Worm (Caenorhabditis elegans): ENCODE results near the gene gldi-3.

DNA sequence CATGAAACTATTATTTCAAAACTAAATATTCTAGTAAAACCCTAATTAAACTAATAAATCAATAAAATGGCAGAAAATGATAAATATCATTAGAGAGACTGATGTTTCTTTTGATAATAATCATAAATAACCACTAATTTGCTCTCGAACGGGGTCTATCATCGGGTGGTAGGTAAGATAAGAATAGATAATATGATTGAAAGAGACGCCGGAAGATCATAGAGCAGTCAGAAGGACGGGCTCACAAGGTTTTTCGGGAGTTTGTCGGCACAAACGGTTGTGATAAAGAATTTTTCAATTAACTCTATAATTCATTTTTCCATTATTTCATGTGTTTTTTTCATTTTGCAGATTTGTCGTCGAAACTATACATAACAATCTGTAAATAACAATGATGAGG lies 21.2 kb upstream of the gldi-3 start:
- TF ChIP-seq B0336.3 (GFP tag; IDR thresholded peaks at IDR 0.05): no peak
- no peak for TF ChIP-seq sea-2 (GFP tag; IDR thresholded peaks at IDR 0.05)
- no peak for TF ChIP-seq F10E7.11 (tag; optimal IDR thresholded peaks at IDR 0.05)
- no peak for TF ChIP-seq mes-4 (tag; optimal IDR thresholded peaks at IDR 0.05)
- no peak for TF ChIP-seq ztf-18 (tag; optimal IDR thresholded peaks at IDR 0.05)
